Fruit fly (Drosophila melanogaster) whole organism, embryonic: ENCODE measurements around the gene Kua.
A peak's percentile ranks its signal among the peaks of the same experiment; 100 is the strongest.

Source experiments
- ATbp ChIP-seq: fragments of 200-800 bp; sonication (Bioruptor generic); optimal IDR thresholded peaks from 2 replicates; lab custom pipeline; 2017; ENCODE audit warnings: missing biosample characterization, mild to moderate bottlenecking, missing genetic modification characterization, missing genetic modification reagents
- Atf3 ChIP-seq: fragments of 200-800 bp; sonication (Bioruptor generic); optimal IDR thresholded peaks from 3 replicates; lab custom pipeline; 2016; ENCODE audit warnings: missing biosample characterization, missing genetic modification characterization
- Bgb ChIP-seq: fragments of 200-800 bp; sonication (Bioruptor generic); IDR thresholded peaks from 2 replicates; pipeline ENCODE4 v1.3.6; 2022; ENCODE audit warnings: missing biosample characterization, missing genetic modification characterization; ENCODE audit not compliant: partially characterized antibody
- CG1024 ChIP-seq: fragments of 200-800 bp; sonication (Bioruptor generic); IDR thresholded peaks from 2 replicates; pipeline ENCODE4 v1.3.6; 2022; ENCODE audit warnings: missing biosample characterization, missing genetic modification characterization
- CG11695 ChIP-seq: fragments of 200-800 bp; sonication (Bioruptor generic); IDR thresholded peaks from 3 replicates; pipeline ENCODE4 v1.3.6; 2022; ENCODE audit warnings: missing biosample characterization, missing genetic modification characterization
- CG13287 ChIP-seq: fragments of 200-800 bp; sonication (Bioruptor generic); IDR thresholded peaks from 2 replicates; pipeline ENCODE4 v1.3.6; 2022; ENCODE audit warnings: missing biosample characterization, missing genetic modification characterization; ENCODE audit not compliant: partially characterized antibody
- CG14441 ChIP-seq: fragments of 200-800 bp; sonication (Bioruptor generic); IDR thresholded peaks from 2 replicates; pipeline ENCODE4 v1.3.6; 2022; ENCODE audit warnings: missing biosample characterization, missing genetic modification characterization
- CG15011 ChIP-seq: fragments of 200-800 bp; sonication (Bioruptor generic); optimal IDR thresholded peaks from 3 replicates; lab custom pipeline; 2018; ENCODE audit warnings: missing biosample characterization, mild to moderate bottlenecking, missing genetic modification characterization
- CG17829 ChIP-seq: fragments of 200-800 bp; optimal IDR thresholded peaks from 2 replicates; lab custom pipeline; 2019; ENCODE audit warnings: missing biosample characterization, mild to moderate bottlenecking, missing genetic modification characterization, moderate library complexity
- CG18262 ChIP-seq: fragments of 200-800 bp; optimal IDR thresholded peaks from 3 replicates; lab custom pipeline; 2019; ENCODE audit warnings: missing biosample characterization, mild to moderate bottlenecking, missing genetic modification characterization, moderate library complexity
- CG18476 ChIP-seq: fragments of 200-800 bp; sonication (Bioruptor generic); optimal IDR thresholded peaks from 2 replicates; lab custom pipeline; 2016; ENCODE audit warnings: missing biosample characterization, mild to moderate bottlenecking, missing genetic modification characterization
- CG2129 ChIP-seq: fragments of 200-800 bp; sonication (Bioruptor generic); IDR thresholded peaks from 2 replicates; pipeline ENCODE4 v1.3.6; 2022; ENCODE audit warnings: missing biosample characterization, missing genetic modification characterization; ENCODE audit not compliant: partially characterized antibody
- CG32532 ChIP-seq: fragments of 200-800 bp; sonication (Bioruptor generic); IDR thresholded peaks from 2 replicates; pipeline ENCODE4 v1.3.6; 2022; ENCODE audit warnings: missing biosample characterization, missing genetic modification characterization
- CG33213 ChIP-seq: fragments of 200-800 bp; sonication (Bioruptor generic); optimal IDR thresholded peaks from 3 replicates; lab custom pipeline; 2016; ENCODE audit warnings: missing biosample characterization, missing genetic modification characterization
- CG34422 ChIP-seq: fragments of 200-800 bp; sonication (Bioruptor generic); IDR thresholded peaks from 3 replicates; pipeline ENCODE4 v1.3.6; 2022; ENCODE audit warnings: missing biosample characterization, missing genetic modification characterization
- CG4404 ChIP-seq: fragments of 200-800 bp; sonication (Bioruptor generic); IDR thresholded peaks from 2 replicates; pipeline ENCODE4 v1.3.6; 2022; ENCODE audit warnings: missing biosample characterization, missing genetic modification characterization
- CG6254 ChIP-seq: fragments of 200-800 bp; sonication (Bioruptor generic); optimal IDR thresholded peaks from 3 replicates; lab custom pipeline; 2017; ENCODE audit warnings: mild to moderate bottlenecking, missing biosample characterization, missing genetic modification reagents, missing genetic modification characterization
- CG6791 ChIP-seq: fragments of 200-800 bp; sonication (Bioruptor generic); IDR thresholded peaks from 3 replicates; pipeline ENCODE4 v1.3.6; 2022; ENCODE audit warnings: missing biosample characterization, missing genetic modification characterization; ENCODE audit not compliant: partially characterized antibody
- CG7556 ChIP-seq: fragments of 200-800 bp; sonication (Bioruptor generic); optimal IDR thresholded peaks from 2 replicates; lab custom pipeline; 2017; ENCODE audit warnings: missing biosample characterization, mild to moderate bottlenecking, missing genetic modification characterization
- CG8290 ChIP-seq, 3 experiments: fragments of 200-800 bp; sonication (Bioruptor generic); optimal IDR thresholded peaks; 2 replicates each; lab custom pipeline; 2016 to 2019; ENCODE audit warnings: missing biosample characterization in 3 of 3, missing genetic modification characterization in 3 of 3, mild to moderate bottlenecking in 2 of 3, moderate library complexity in 1 of 3
- CTCF ChIP-seq: fragments of 200-800 bp; sonication (Bioruptor generic); optimal IDR thresholded peaks from 2 replicates; lab custom pipeline; 2017; ENCODE audit warnings: missing biosample characterization, mild to moderate bottlenecking, missing genetic modification characterization, moderate library complexity
- D19B ChIP-seq: fragments of 200-800 bp; sonication (Bioruptor generic); optimal IDR thresholded peaks from 2 replicates; lab custom pipeline; 2017; ENCODE audit warnings: missing biosample characterization, mild to moderate bottlenecking, missing genetic modification characterization
- Dp ChIP-seq: fragments of 200-800 bp; sonication (Bioruptor generic); optimal IDR thresholded peaks from 2 replicates; lab custom pipeline; 2018; ENCODE audit warnings: missing biosample characterization, mild to moderate bottlenecking, missing genetic modification characterization, moderate library complexity
- E2f2 ChIP-seq: fragments of 200-800 bp; sonication (Bioruptor generic); IDR thresholded peaks from 2 replicates; pipeline ENCODE4 v1.3.6; 2022; ENCODE audit warnings: missing biosample characterization, missing genetic modification characterization
- Hr78 ChIP-seq, 2 experiments: fragments of 200-800 bp in 1 of 2; fragments of >200 bp in 1 of 2; sonication (Bioruptor generic) in 1 of 2; optimal IDR thresholded peaks; 2 replicates each; lab custom pipeline; 2017 to 2019; ENCODE audit warnings: missing biosample characterization in 2 of 2, missing genetic modification characterization in 2 of 2, mild to moderate bottlenecking in 1 of 2, moderate library complexity in 1 of 2
- Lhr ChIP-seq: fragments of 200-800 bp; sonication (Bioruptor generic); optimal IDR thresholded peaks from 3 replicates; lab custom pipeline; 2017; ENCODE audit warnings: mild to moderate bottlenecking, missing biosample characterization, missing genetic modification reagents, missing genetic modification characterization
- Trl ChIP-seq, 3 experiments: fragments of >200 bp in 2 of 3; fragments of 200-800 bp in 1 of 3; sonication (Bioruptor generic) in 1 of 3; optimal IDR thresholded peaks; 2 replicates in 1 of 3; 3 replicates in 2 of 3; lab custom pipeline; 2016 to 2017; ENCODE audit warnings: missing biosample characterization in 1 of 3, missing genetic modification characterization in 1 of 3
- Xrp1 ChIP-seq: fragments of 200-800 bp; sonication (Bioruptor generic); IDR thresholded peaks from 2 replicates; pipeline ENCODE4 v1.3.6; 2022; ENCODE audit warnings: missing biosample characterization, missing genetic modification characterization
- ac ChIP-seq: fragments of 200-800 bp; sonication (Bioruptor generic); optimal IDR thresholded peaks from 3 replicates; lab custom pipeline; 2017; ENCODE audit warnings: missing biosample characterization, mild to moderate bottlenecking, missing genetic modification characterization
- amos ChIP-seq: fragments of 200-800 bp; sonication (Bioruptor generic); IDR thresholded peaks from 2 replicates; pipeline ENCODE4 v1.3.6; 2022; ENCODE audit warnings: missing biosample characterization, missing genetic modification characterization; ENCODE audit not compliant: partially characterized antibody
- bowl ChIP-seq: fragments of 200-800 bp; sonication (Bioruptor generic); IDR thresholded peaks from 2 replicates; pipeline ENCODE4 v1.3.6; 2022; ENCODE audit warnings: missing biosample characterization, missing genetic modification characterization
- crc ChIP-seq: fragments of 200-800 bp; sonication (Bioruptor generic); optimal IDR thresholded peaks from 2 replicates; lab custom pipeline; 2016; ENCODE audit warnings: missing biosample characterization, missing genetic modification characterization
- croc ChIP-seq: fragments of 200-800 bp; sonication (Bioruptor generic); conservative IDR thresholded peaks from 3 replicates; pipeline ENCODE4 v1.3.6; 2022; ENCODE audit warnings: missing biosample characterization, missing genetic modification characterization
- emc ChIP-seq: fragments of 200-800 bp; sonication (Bioruptor generic); optimal IDR thresholded peaks from 2 replicates; lab custom pipeline; 2016; ENCODE audit warnings: missing biosample characterization, missing genetic modification characterization
- gce ChIP-seq: fragments of 200-800 bp; sonication (Bioruptor generic); IDR thresholded peaks from 3 replicates; pipeline ENCODE4 v1.3.6; 2022; ENCODE audit warnings: missing biosample characterization, missing genetic modification characterization
- gfzf ChIP-seq: fragments of 200-800 bp; sonication (Bioruptor generic); optimal IDR thresholded peaks from 2 replicates; lab custom pipeline; 2016; ENCODE audit warnings: missing biosample characterization, mild to moderate bottlenecking, missing genetic modification characterization, moderate library complexity
- gsb ChIP-seq: fragments of 200-800 bp; sonication (Bioruptor generic); IDR thresholded peaks from 2 replicates; pipeline ENCODE4 v1.3.6; 2022; ENCODE audit warnings: missing biosample characterization, missing genetic modification characterization
- knrl ChIP-seq: fragments of 200-800 bp; sonication (Bioruptor generic); IDR thresholded peaks from 3 replicates; pipeline ENCODE4 v1.3.6; 2022; ENCODE audit warnings: missing biosample characterization, missing genetic modification characterization; ENCODE audit not compliant: partially characterized antibody
- lola ChIP-seq, 3 experiments: fragments of >200 bp in 2 of 3; fragments of 200-800 bp in 1 of 3; sonication (Bioruptor generic) in 1 of 3; optimal IDR thresholded peaks; 2 replicates each; lab custom pipeline; 2017 to 2019; ENCODE audit warnings: missing biosample characterization in 3 of 3, missing genetic modification characterization in 3 of 3, mild to moderate bottlenecking in 1 of 3, moderate library complexity in 1 of 3
- lov ChIP-seq, 2 experiments: fragments of 200-800 bp in 1 of 2; fragments of >200 bp in 1 of 2; sonication (Bioruptor generic) in 1 of 2; IDR thresholded peaks in 1 of 2; optimal IDR thresholded peaks in 1 of 2; 2 replicates in 1 of 2; 3 replicates in 1 of 2; pipeline versions ENCODE4 v1.3.6 to Lab custom; 2017 to 2022; ENCODE audit warnings: missing biosample characterization in 1 of 2, missing genetic modification characterization in 1 of 2
- phol ChIP-seq: fragments of 200-800 bp; sonication (Bioruptor generic); optimal IDR thresholded peaks from 3 replicates; lab custom pipeline; 2018; ENCODE audit warnings: missing biosample characterization, mild to moderate bottlenecking, missing genetic modification characterization, moderate library complexity
- ranshi ChIP-seq: fragments of 200-800 bp; sonication (Bioruptor generic); IDR thresholded peaks from 2 replicates; pipeline ENCODE4 v1.3.6; 2022; ENCODE audit warnings: missing biosample characterization, missing genetic modification characterization
- slbo ChIP-seq: fragments of 200-800 bp; sonication (Bioruptor generic); IDR thresholded peaks from 2 replicates; pipeline ENCODE4 v1.3.6; 2022; ENCODE audit warnings: missing biosample characterization, missing genetic modification characterization
- sna ChIP-seq: fragments of 200-800 bp; sonication (Bioruptor generic); IDR thresholded peaks from 2 replicates; pipeline ENCODE4 v1.3.6; 2022; ENCODE audit warnings: missing biosample characterization, missing genetic modification characterization; ENCODE audit not compliant: partially characterized antibody
- tgo ChIP-seq: fragments of 200-800 bp; sonication (Bioruptor generic); IDR thresholded peaks from 3 replicates; pipeline ENCODE4 v1.3.6; 2022; ENCODE audit warnings: missing biosample characterization, missing genetic modification characterization
- tio ChIP-seq: fragments of 200-800 bp; sonication (Bioruptor generic); optimal IDR thresholded peaks from 2 replicates; lab custom pipeline; 2017; ENCODE audit warnings: missing biosample characterization, missing genetic modification characterization, inconsistent platforms
- zen2 ChIP-seq: fragments of 200-800 bp; sonication (Bioruptor generic); IDR thresholded peaks from 3 replicates; pipeline ENCODE4 v1.3.6; 2022; ENCODE audit warnings: missing biosample characterization, missing genetic modification characterization; ENCODE audit not compliant: partially characterized antibody

The Kua gene

DNA sequence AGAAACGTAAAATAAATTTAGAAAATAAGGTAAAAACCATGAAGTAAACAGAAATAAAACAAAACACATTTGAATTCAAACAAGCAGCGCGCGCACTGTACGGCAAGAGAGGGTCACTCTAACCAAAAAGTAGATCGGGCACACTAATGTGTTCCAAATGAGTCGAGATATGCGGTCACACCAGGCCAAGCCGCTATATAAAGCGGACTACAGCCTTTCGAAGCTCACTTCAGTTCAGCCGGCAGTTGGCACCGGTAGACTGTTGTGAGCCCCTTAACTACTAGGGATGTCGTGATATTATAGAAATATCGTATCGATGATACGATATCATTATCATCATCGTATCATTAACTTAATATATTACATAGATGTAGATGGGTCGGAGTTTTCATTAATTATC is 7.1 kb downstream of the Kua start (continued):
- TF ChIP-seq tio (GFP tag; lab: Kevin White, UChicago), result no peak
- peak; percentile 97 for TF ChIP-seq CG33213
- peak; percentile 88 for TF ChIP-seq E2f2 (GFP tag; lab: Robert Waterston, UW)
- no peak for TF ChIP-seq crc (GFP tag; lab: Kevin White, UChicago)
- TF ChIP-seq CG13287 (GFP tag; lab: Robert Waterston, UW), result peak; percentile 19; the same call in 1 of the 2 replicates
- peak; percentile 99 for TF ChIP-seq Lhr (GFP tag; lab: Kevin White, UChicago)
- TF ChIP-seq CG2129 (GFP tag; lab: Robert Waterston, UW), result no peak
- no peak for TF ChIP-seq zen2 (GFP tag; lab: Robert Waterston, UW)
- peak; percentile 39 for TF ChIP-seq CTCF (GFP tag; lab: Kevin White, UChicago)
- TF ChIP-seq CG8290 (GFP tag; optimal IDR thresholded peaks at IDR 0.05; lab: Kevin White, UChicago), result peak; percentile 38
- peak; percentile 2 to 50 for TF ChIP-seq CG8290 (tag; optimal IDR thresholded peaks at IDR 0.05; lab: Kevin White, UChicago)
- no peak for TF ChIP-seq Xrp1 (GFP tag; lab: Robert Waterston, UW)
- TF ChIP-seq bowl, result no peak
- TF ChIP-seq tgo (GFP tag; lab: Robert Waterston, UW), result no peak
- TF ChIP-seq Dp (GFP tag; lab: Kevin White, UChicago), result peak; percentile 72
- peak; percentile 61 for TF ChIP-seq gfzf (GFP tag; lab: Kevin White, UChicago)
- TF ChIP-seq amos (GFP tag; lab: Robert Waterston, UW), result peak; percentile 39; the same call in 1 of the 2 replicates
- no peak for TF ChIP-seq phol (tag; lab: Kevin White, UChicago)
- peak; percentile 30; the same call in 1 of the 3 replicates for TF ChIP-seq knrl
- peak; percentile 68 for TF ChIP-seq CG6791 (GFP tag; lab: Robert Waterston, UW)
- TF ChIP-seq, all 482 proteins: peak for 28

DNA sequence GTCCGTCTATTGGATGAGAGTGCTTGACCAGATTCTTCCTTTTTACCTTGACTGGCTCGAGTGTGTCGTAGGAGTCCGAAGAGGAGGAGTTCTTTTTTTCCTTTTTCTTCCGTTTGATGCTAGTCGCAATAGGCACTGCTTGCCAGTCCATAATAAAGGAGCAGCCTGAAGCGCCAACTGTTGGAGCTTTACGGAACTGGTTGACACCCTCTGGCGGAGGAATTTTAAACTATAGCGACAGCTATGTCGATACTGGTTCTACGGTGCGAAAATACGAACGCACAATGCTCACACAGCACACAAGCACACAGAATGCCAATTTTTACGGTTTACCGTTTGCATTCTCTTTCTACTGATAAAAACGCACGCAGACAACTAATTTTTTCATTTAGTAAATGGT is 9.2 kb downstream of the Kua start:
- TF ChIP-seq D19B (GFP tag; lab: Kevin White, UChicago) (no peak), CG32532 (GFP tag; lab: Robert Waterston, UW) (peak; percentile 50; the same call in 1 of the 2 replicates), croc (no peak), Atf3 (no peak), emc (no peak), CG34422 (0 out of 3 replicates have a peak, but pooled peaks have one; percentile 9), slbo (GFP tag; lab: Robert Waterston, UW) (peak; percentile 26; the same call in 1 of the 2 replicates), CG18476 (no peak), gce (no peak), ranshi (GFP tag; lab: Robert Waterston, UW) (no peak), CG7556 (no peak), CG18262 (tag; lab: Kevin White, UChicago) (no peak), lov (optimal IDR thresholded peaks at IDR 0.05; lab: Kevin White, UChicago) (no peak), lov (GFP tag; IDR thresholded peaks at IDR 0.05; lab: Robert Waterston, UW) (no peak), gsb (GFP tag; lab: Robert Waterston, UW) (no peak), CTCF (GFP tag; lab: Kevin White, UChicago) (peak; percentile 91), ATbp (GFP tag; lab: Kevin White, UChicago) (no peak), Bgb (GFP tag; lab: Robert Waterston, UW) (no peak), CG17829 (no peak), Trl (optimal IDR thresholded peaks at IDR 0.05; lab: Kevin White, UChicago) (no peak), Trl (GFP tag; optimal IDR thresholded peaks at IDR 0.05; lab: Kevin White, UChicago) (no peak), lola (GFP tag; optimal IDR thresholded peaks at IDR 0.05; lab: Kevin White, UChicago) (no peak), CG6254 (no peak), ac (GFP tag; lab: Kevin White, UChicago) (no peak), Lhr (GFP tag; lab: Kevin White, UChicago) (peak; percentile 48), CG15011 (no peak), CG4404 (GFP tag; lab: Robert Waterston, UW) (no peak), zen2 (GFP tag; lab: Robert Waterston, UW) (no peak), CG14441 (GFP tag; lab: Robert Waterston, UW) (peak; percentile 36; the same call in 1 of the 2 replicates), CG1024 (GFP tag; lab: Robert Waterston, UW) (no peak), CG11695 (GFP tag; lab: Robert Waterston, UW) (no peak), knrl (no peak), Hr78 (GFP tag; optimal IDR thresholded peaks at IDR 0.05; lab: Kevin White, UChicago) (no peak), sna (GFP tag; lab: Robert Waterston, UW) (no peak)
